Worm (Caenorhabditis elegans): Measurements from ENCODE around the gene pqn-42.

ce11 chrII:2438180-2438579 lies 20.6 kb downstream of the pqn-42 start:
- TF ChIP-seq klf-2 (GFP tag; conservative IDR thresholded peaks at IDR 0.05) (no peak), ztf-29 (GFP tag; IDR thresholded peaks at IDR 0.05) (no peak), cog-1 (tag; optimal IDR thresholded peaks at IDR 0.05) (no peak), T22C8.4 (GFP tag; IDR thresholded peaks at IDR 0.05) (no peak), ref-1 (GFP tag; conservative IDR thresholded peaks at IDR 0.05) (no peak), flt-1 (GFP tag; IDR thresholded peaks at IDR 0.05) (no peak), ztf-23 (GFP tag; IDR thresholded peaks at IDR 0.05) (no peak), med-1 (GFP tag; optimal IDR thresholded peaks at IDR 0.05; ENCODE audit: insufficient read depth) (no peak)

Data from whole organism, midembryonic.